Worm (Caenorhabditis elegans): ENCODE measurements around the gene gcsh-1.

ce11 chrX:14476625-14477257 is 38.1 kb downstream of the gcsh-1 start:
- no peak for TF ChIP-seq lsy-2 (tag; optimal IDR thresholded peaks at IDR 0.05)
- no peak for TF ChIP-seq nhr-237 (tag; optimal IDR thresholded peaks at IDR 0.05)
- no peak for TF ChIP-seq mep-1 (tag; optimal IDR thresholded peaks at IDR 0.05)
- TF ChIP-seq mls-2 (tag; optimal IDR thresholded peaks at IDR 0.05): no peak
- TF ChIP-seq nhr-28 (tag; optimal IDR thresholded peaks at IDR 0.05): no peak

All from whole organism, mixed stage, embryonic.